Worm (Caenorhabditis elegans): ENCODE results near the gene C39D10.2.

DNA sequence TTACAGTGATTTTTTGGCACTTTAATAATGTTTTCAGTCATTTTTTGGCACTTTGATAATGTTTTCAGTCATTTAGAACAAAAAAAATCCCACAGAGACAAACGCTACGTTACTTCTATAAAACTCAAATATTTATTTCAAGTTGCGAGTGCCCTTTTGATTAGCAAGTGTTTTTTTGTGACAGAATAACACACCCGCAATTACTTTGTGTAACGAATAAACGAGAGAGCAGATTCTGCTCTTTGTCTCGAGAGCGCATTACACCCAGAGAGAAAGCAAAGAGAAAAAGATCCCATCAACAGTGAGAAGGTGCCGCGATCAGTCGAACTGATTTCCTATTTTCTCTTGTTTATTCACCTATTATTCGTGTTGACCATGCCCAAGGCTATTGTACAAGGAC, 5.0 kb upstream of the C39D10.2 start, which contains the start of gene pcyt-2.2:
- TF ChIP-seq ces-1 (GFP tag; optimal IDR thresholded peaks at IDR 0.05), result no peak
- TF ChIP-seq nhr-76 (tag; optimal IDR thresholded peaks at IDR 0.05), result no peak
- no peak for TF ChIP-seq nhr-11 (tag; optimal IDR thresholded peaks at IDR 0.05)
- no peak for TF ChIP-seq pha-4 (GFP tag; IDR thresholded peaks at IDR 0.05)
- no peak for TF ChIP-seq pha-4 (tag; optimal IDR thresholded peaks at IDR 0.05)
- no peak for TF ChIP-seq arid-1 (GFP tag; conservative IDR thresholded peaks at IDR 0.05)
- TF ChIP-seq nhr-237 (tag; optimal IDR thresholded peaks at IDR 0.05), result no peak
- no peak for TF ChIP-seq egl-27 (tag; optimal IDR thresholded peaks at IDR 0.05)
- TF ChIP-seq gei-8 (GFP tag; optimal IDR thresholded peaks at IDR 0.05), result no peak
- no peak for TF ChIP-seq jun-1 (tag; optimal IDR thresholded peaks at IDR 0.05)
- no peak for TF ChIP-seq unc-39 (tag; optimal IDR thresholded peaks at IDR 0.05)
- TF ChIP-seq F44E2.7 (GFP tag; IDR thresholded peaks at IDR 0.05), result no peak
- TF ChIP-seq hlh-30 (tag; optimal IDR thresholded peaks at IDR 0.05; ENCODE audit: insufficient read depth), result no peak
- no peak for TF ChIP-seq unc-130 (GFP tag; optimal IDR thresholded peaks at IDR 0.05)

All from whole organism, L4 larva.